Fruit fly (Drosophila melanogaster) whole organism, wandering third instar larva: ENCODE data around the gene Hpr1.

Source experiments
- Abd-B ChIP-seq: fragments of >200 bp; optimal IDR thresholded peaks from 2 replicates; lab custom pipeline; 2017; ENCODE audit warnings: missing biosample characterization, missing genetic modification characterization
- CG32264 ChIP-seq: fragments of 200-800 bp; sonication (Bioruptor generic); optimal IDR thresholded peaks from 2 replicates; lab custom pipeline; 2016; ENCODE audit warnings: missing biosample characterization, missing genetic modification characterization
- CG9705 ChIP-seq: fragments of 200-800 bp; sonication (Bioruptor generic); optimal IDR thresholded peaks from 2 replicates; lab custom pipeline; 2018; ENCODE audit warnings: missing biosample characterization, mild to moderate bottlenecking, missing genetic modification characterization
- CrebA ChIP-seq: fragments of 200-800 bp; sonication (Bioruptor generic); optimal IDR thresholded peaks from 2 replicates; lab custom pipeline; 2016; ENCODE audit warnings: missing biosample characterization, mild to moderate bottlenecking, missing genetic modification characterization, borderline replicate concordance
- Dfd ChIP-seq: fragments of >200 bp; optimal IDR thresholded peaks from 2 replicates; lab custom pipeline; 2017; ENCODE audit warnings: missing biosample characterization, missing genetic modification characterization
- Dif ChIP-seq: fragments of 200-275, 200-300 bp; sonication (Bioruptor generic); optimal IDR thresholded peaks from 2 replicates; lab custom pipeline; 2018; ENCODE audit warnings: missing biosample characterization, missing genetic modification characterization; ENCODE audit not compliant: partially characterized antibody
- GATAd ChIP-seq: sonication (Bioruptor generic); optimal IDR thresholded peaks from 2 replicates; lab custom pipeline; 2016; ENCODE audit warnings: missing biosample characterization, missing genetic modification characterization
- HLH106 ChIP-seq: fragments of 200-800 bp; optimal IDR thresholded peaks from 3 replicates; lab custom pipeline; 2019; ENCODE audit warnings: missing biosample characterization, mild to moderate bottlenecking, missing genetic modification characterization, moderate library complexity
- Hnf4 ChIP-seq: fragments of 200-800 bp; sonication (Bioruptor generic); optimal IDR thresholded peaks from 2 replicates; lab custom pipeline; 2016; ENCODE audit warnings: missing biosample characterization, mild to moderate bottlenecking, missing genetic modification characterization
- Hr78 ChIP-seq: fragments of >200 bp; optimal IDR thresholded peaks from 2 replicates; lab custom pipeline; 2017; ENCODE audit warnings: missing biosample characterization, missing genetic modification characterization
- Hr83 ChIP-seq: fragments of 200-300 bp; sonication (Bioruptor generic); optimal IDR thresholded peaks from 2 replicates; lab custom pipeline; 2016; ENCODE audit warnings: missing biosample characterization, mild to moderate bottlenecking, missing genetic modification characterization, moderate library complexity; ENCODE audit not compliant: poor library complexity, severe bottlenecking
- Jra ChIP-seq: sonication (Bioruptor generic); optimal IDR thresholded peaks from 2 replicates; lab custom pipeline; 2016; ENCODE audit warnings: missing biosample characterization, missing genetic modification characterization
- Mio ChIP-seq: sonication (Bioruptor generic); optimal IDR thresholded peaks from 2 replicates; lab custom pipeline; 2016; ENCODE audit warnings: missing biosample characterization, missing genetic modification characterization
- Myc ChIP-seq: fragments of >200 bp; optimal IDR thresholded peaks from 2 replicates; lab custom pipeline; 2017
- N ChIP-seq: fragments of >200 bp; optimal IDR thresholded peaks from 2 replicates; lab custom pipeline; 2018; ENCODE audit warnings: missing biosample characterization, missing external identifiers, missing genetic modification characterization
- OdsH ChIP-seq: fragments of 200-800 bp; sonication (Bioruptor generic); optimal IDR thresholded peaks from 2 replicates; lab custom pipeline; 2016; ENCODE audit warnings: missing biosample characterization, mild to moderate bottlenecking, missing genetic modification characterization
- Rel ChIP-seq, 2 experiments: fragments of 200-800 bp; sonication (Bioruptor generic) in 1 of 2; optimal IDR thresholded peaks; 2 replicates in 1 of 2; 3 replicates in 1 of 2; lab custom pipeline; 2016 to 2019; ENCODE audit warnings: mild to moderate bottlenecking in 2 of 2, missing biosample characterization in 2 of 2, missing genetic modification characterization in 2 of 2, moderate library complexity in 1 of 2
- Sp1 ChIP-seq: fragments of 200-800 bp; sonication (Bioruptor generic); optimal IDR thresholded peaks from 3 replicates; lab custom pipeline; 2019; ENCODE audit warnings: missing biosample characterization, mild to moderate bottlenecking, missing genetic modification characterization, moderate library complexity
- Vsx2 ChIP-seq: fragments of 200-300, 225-300 bp; sonication (Bioruptor generic); optimal IDR thresholded peaks from 2 replicates; lab custom pipeline; 2018; ENCODE audit warnings: missing biosample characterization, missing genetic modification characterization; ENCODE audit not compliant: partially characterized antibody
- br ChIP-seq: fragments of 200-800 bp; sonication (Bioruptor generic); optimal IDR thresholded peaks from 2 replicates; lab custom pipeline; 2016; ENCODE audit warnings: missing biosample characterization, missing genetic modification characterization
- brk ChIP-seq: fragments of 200-800 bp; sonication (Bioruptor generic); optimal IDR thresholded peaks from 2 replicates; lab custom pipeline; 2016; ENCODE audit warnings: missing biosample characterization, mild to moderate bottlenecking, missing genetic modification characterization
- dl ChIP-seq, 2 experiments: fragments of 175-275, 200-275 bp in 1 of 2; fragments of 200-275 bp in 1 of 2; sonication (Bioruptor generic); optimal IDR thresholded peaks; lab custom pipeline; 2018; ENCODE audit warnings: mild to moderate bottlenecking in 2 of 2, missing biosample characterization in 2 of 2, missing genetic modification characterization in 2 of 2, moderate library complexity in 2 of 2; ENCODE audit not compliant: partially characterized antibody in 2 of 2, insufficient read depth in 1 of 2
- dmrt93B ChIP-seq: fragments of 200-800 bp; sonication (Bioruptor generic); optimal IDR thresholded peaks from 2 replicates; lab custom pipeline; 2018; ENCODE audit warnings: missing biosample characterization, mild to moderate bottlenecking, missing genetic modification characterization
- dsf ChIP-seq: sonication (Bioruptor generic); optimal IDR thresholded peaks from 2 replicates; lab custom pipeline; 2016; ENCODE audit warnings: missing biosample characterization, missing genetic modification characterization, borderline replicate concordance
- ey ChIP-seq: fragments of 200-800 bp; sonication (Bioruptor generic); optimal IDR thresholded peaks from 2 replicates; lab custom pipeline; 2016; ENCODE audit warnings: missing biosample characterization, missing genetic modification characterization
- foxo ChIP-seq, 2 experiments: fragments of 200-800 bp; sonication (Bioruptor generic); optimal IDR thresholded peaks; 2 replicates in 1 of 2; 3 replicates in 1 of 2; lab custom pipeline; 2016 to 2017; ENCODE audit warnings: missing biosample characterization in 2 of 2, missing genetic modification characterization in 2 of 2
- fru ChIP-seq: fragments of 200-800 bp; sonication (Bioruptor generic); optimal IDR thresholded peaks from 3 replicates; lab custom pipeline; 2016; ENCODE audit warnings: missing biosample characterization, mild to moderate bottlenecking, missing genetic modification characterization
- h ChIP-seq: fragments of 200-800 bp; sonication (Bioruptor generic); optimal IDR thresholded peaks from 3 replicates; lab custom pipeline; 2016; ENCODE audit warnings: missing biosample characterization, mild to moderate bottlenecking, missing genetic modification characterization
- jim ChIP-seq: fragments of 175-275, 200-325 bp; sonication (Bioruptor generic); optimal IDR thresholded peaks from 2 replicates; lab custom pipeline; 2016; ENCODE audit warnings: missing biosample characterization, mild to moderate bottlenecking, missing genetic modification characterization
- lola ChIP-seq: fragments of >200 bp; optimal IDR thresholded peaks from 2 replicates; lab custom pipeline; 2017; ENCODE audit warnings: missing biosample characterization, missing genetic modification characterization
- pan ChIP-seq: fragments of >200 bp; optimal IDR thresholded peaks from 2 replicates; lab custom pipeline; 2017
- psq ChIP-seq: fragments of 200-800 bp; sonication (Bioruptor generic); optimal IDR thresholded peaks from 3 replicates; lab custom pipeline; 2017; ENCODE audit warnings: missing biosample characterization, mild to moderate bottlenecking, missing genetic modification characterization, moderate library complexity
- rgr ChIP-seq: fragments of 200-800 bp; sonication (Bioruptor generic); optimal IDR thresholded peaks from 3 replicates; lab custom pipeline; 2016; ENCODE audit warnings: missing biosample characterization, mild to moderate bottlenecking, missing genetic modification characterization
- sage ChIP-seq: fragments of 200-800 bp; sonication (Bioruptor generic); optimal IDR thresholded peaks from 2 replicates; lab custom pipeline; 2016; ENCODE audit warnings: missing biosample characterization, mild to moderate bottlenecking, missing genetic modification characterization
- sv ChIP-seq: fragments of 200-800 bp; sonication (Bioruptor generic); optimal IDR thresholded peaks from 3 replicates; lab custom pipeline; 2016; ENCODE audit warnings: missing biosample characterization, missing genetic modification characterization
- tai ChIP-seq: sonication (Bioruptor generic); optimal IDR thresholded peaks from 2 replicates; lab custom pipeline; 2016; ENCODE audit warnings: missing biosample characterization, missing genetic modification characterization
- usp ChIP-seq: fragments of >200 bp; optimal IDR thresholded peaks from 2 replicates; lab custom pipeline; 2017; ENCODE audit warnings: missing biosample characterization, missing genetic modification characterization
- woc ChIP-seq: sonication (Bioruptor generic); optimal IDR thresholded peaks from 2 replicates; lab custom pipeline; 2016; ENCODE audit warnings: missing biosample characterization, mild to moderate bottlenecking, missing genetic modification characterization

Hpr1 gene

DNA sequence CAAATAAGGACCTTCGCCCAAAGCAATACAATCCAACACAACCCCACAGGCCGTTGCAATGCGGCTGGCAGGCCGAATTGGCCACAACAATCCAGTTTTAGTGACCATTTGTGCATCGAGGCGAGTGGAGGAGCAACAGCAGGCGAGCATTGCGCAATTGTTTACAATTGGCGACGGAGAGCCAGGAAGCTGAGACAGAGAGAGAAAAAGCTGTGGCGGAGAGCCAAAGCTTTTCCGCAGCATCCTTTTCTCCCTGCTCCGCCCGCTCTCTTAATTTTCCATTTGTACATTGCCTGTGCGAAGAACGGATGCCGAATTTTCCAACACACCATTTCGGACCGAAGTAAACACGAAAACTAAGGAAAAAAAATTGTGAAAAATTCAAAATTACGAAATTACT, 39.8 kb downstream of the Hpr1 start, which contains the start of gene kat-60L1:
Gene kat-60L1 (plus strand): TSS at position 301 of the 400 bp plus-strand sequence.
- no peak for TF ChIP-seq Mio (GFP tag; lab: Kevin White, UChicago)
- no peak for TF ChIP-seq Sp1 (GFP tag; lab: Kevin White, UChicago)
- TF ChIP-seq OdsH (GFP tag; lab: Kevin White, UChicago): no peak
- TF ChIP-seq Dfd (GFP tag; lab: Kevin White, UChicago): no peak
- no peak for TF ChIP-seq Dif (GFP tag; lab: Kevin White, UChicago)
- no peak for TF ChIP-seq Rel (GFP tag; optimal IDR thresholded peaks at IDR 0.05; lab: Kevin White, UChicago)
- TF ChIP-seq Rel (tag; optimal IDR thresholded peaks at IDR 0.05; lab: Kevin White, UChicago): no peak
- no peak for TF ChIP-seq foxo (GFP tag; optimal IDR thresholded peaks at IDR 0.05; lab: Kevin White, UChicago)
- TF ChIP-seq CG32264 (GFP tag; lab: Kevin White, UChicago): no peak
- no peak for TF ChIP-seq psq
- no peak for TF ChIP-seq ey (GFP tag; lab: Kevin White, UChicago)
- TF ChIP-seq Hnf4 (GFP tag; lab: Kevin White, UChicago): no peak
- TF ChIP-seq dsf (GFP tag; lab: Kevin White, UChicago): no peak
- no peak for TF ChIP-seq tai (GFP tag; lab: Kevin White, UChicago)
- no peak for TF ChIP-seq sv (GFP tag; lab: Kevin White, UChicago)
- no peak for TF ChIP-seq Vsx2 (GFP tag; lab: Kevin White, UChicago)
- TF ChIP-seq pan (lab: Kevin White, UChicago): no peak
- no peak for TF ChIP-seq HLH106
- no peak for TF ChIP-seq fru (GFP tag; lab: Kevin White, UChicago)

DNA sequence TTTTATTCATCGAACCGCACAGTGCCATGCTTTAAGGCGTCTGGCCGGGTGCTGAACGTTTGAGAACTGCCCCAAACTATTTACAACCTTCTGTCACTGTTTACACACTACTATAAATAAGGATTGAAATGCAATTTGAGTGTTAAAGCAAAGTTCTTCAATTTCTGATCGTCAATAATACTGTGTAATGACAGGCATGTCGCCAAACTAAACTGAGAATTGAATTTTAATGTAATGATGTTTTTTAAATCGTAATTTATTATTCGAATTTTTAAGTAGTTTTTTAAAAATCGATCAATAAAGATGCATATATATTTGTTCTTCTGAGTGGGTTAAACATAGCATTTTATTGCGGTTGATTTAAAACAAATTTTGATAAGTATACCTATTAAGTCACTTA, 40.3 kb downstream of the Hpr1 start, which contains the start of gene CG2082:
Gene CG2082 (minus strand): TSS at position 101 of the 400 bp plus-strand sequence.
- no peak for TF ChIP-seq usp (GFP tag; lab: Kevin White, UChicago)
- TF ChIP-seq dmrt93B: no peak

DNA sequence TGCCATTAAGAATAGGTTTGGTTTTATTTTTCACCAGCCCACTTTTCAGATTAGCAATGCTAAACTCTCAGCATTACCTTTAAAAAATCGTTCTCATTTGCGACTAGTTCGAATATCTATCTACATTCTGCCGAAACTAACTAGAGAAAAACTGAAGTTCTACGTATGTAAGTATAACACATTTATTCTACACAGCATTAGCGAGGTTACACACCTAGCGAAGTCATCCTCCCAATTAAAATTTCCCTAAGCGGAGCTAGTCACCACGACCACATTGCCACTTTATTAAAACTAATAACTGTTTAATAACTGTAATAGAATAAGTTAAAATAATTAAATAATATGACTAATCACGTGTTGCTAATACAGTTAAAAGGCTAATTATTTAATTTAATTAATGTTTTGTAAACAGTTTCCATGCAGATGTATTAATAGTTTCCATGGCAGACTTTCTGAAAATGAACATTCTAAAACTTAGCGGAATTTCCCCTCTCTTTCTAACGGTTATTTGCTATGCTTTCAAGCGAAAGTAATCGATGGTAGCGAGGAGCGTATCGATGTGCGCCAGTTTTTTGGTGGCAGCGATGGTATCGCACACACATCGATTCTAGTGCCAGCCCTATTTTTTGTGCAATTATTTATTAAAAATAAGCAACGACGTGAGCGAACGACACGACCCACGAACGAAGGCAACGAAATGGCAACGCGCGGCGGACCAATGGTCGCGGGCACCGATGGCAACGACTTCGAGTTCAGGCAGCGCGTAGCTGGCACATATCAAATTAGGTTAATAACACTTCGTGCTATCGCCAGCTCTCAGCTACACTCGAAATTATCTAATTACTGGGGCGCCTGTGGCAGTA, 42.3 kb downstream of the Hpr1 start, which contains the start of gene jagn:
Gene jagn (plus strand): TSS at position 585 of the 863 bp plus-strand sequence.
- TF ChIP-seq Hnf4 (GFP tag; lab: Kevin White, UChicago): no peak
- peak; percentile 68 for TF ChIP-seq GATAd (GFP tag; lab: Kevin White, UChicago)
- peak; percentile 80 for TF ChIP-seq jim (GFP tag; lab: Kevin White, UChicago)
- TF ChIP-seq dmrt93B: peak; percentile 49
- no peak for TF ChIP-seq dl (GFP tag; optimal IDR thresholded peaks at IDR 0.05; lab: Kevin White, UChicago; ENCODE audit: insufficient read depth in 1 of 2, partially characterized antibody in 2 of 2)
- peak; percentile 63 for TF ChIP-seq dsf (GFP tag; lab: Kevin White, UChicago)
- no peak for TF ChIP-seq lola (GFP tag; lab: Kevin White, UChicago)
- TF ChIP-seq h (GFP tag; lab: Kevin White, UChicago): peak; percentile 63
- no peak for TF ChIP-seq Vsx2 (GFP tag; lab: Kevin White, UChicago)
- peak; percentile 26 for TF ChIP-seq CG32264 (GFP tag; lab: Kevin White, UChicago)
- peak; percentile 95 for TF ChIP-seq Hr83 (GFP tag; lab: Kevin White, UChicago)
- no peak for TF ChIP-seq Hr78 (GFP tag; lab: Kevin White, UChicago)
- TF ChIP-seq Jra: peak; percentile 68
- no peak for TF ChIP-seq Dif (GFP tag; lab: Kevin White, UChicago)
- peak; percentile 52 for TF ChIP-seq sv (GFP tag; lab: Kevin White, UChicago)
- peak; percentile 31 for TF ChIP-seq CG9705
- peak; percentile 50 for TF ChIP-seq psq
- TF ChIP-seq fru (GFP tag; lab: Kevin White, UChicago): peak; percentile 43
- TF ChIP-seq Sp1 (GFP tag; lab: Kevin White, UChicago): peak; percentile 9
- TF ChIP-seq Abd-B (GFP tag; lab: Kevin White, UChicago): no peak
- peak in 1 of 2 experiments; percentile 56 for TF ChIP-seq foxo (GFP tag; optimal IDR thresholded peaks at IDR 0.05; lab: Kevin White, UChicago)
- TF ChIP-seq usp (GFP tag; lab: Kevin White, UChicago): no peak
- peak; percentile 75 for TF ChIP-seq rgr (GFP tag; lab: Kevin White, UChicago)
- TF ChIP-seq sage: peak; percentile 57
- TF ChIP-seq OdsH (GFP tag; lab: Kevin White, UChicago): peak; percentile 47
- TF ChIP-seq Dfd (GFP tag; lab: Kevin White, UChicago): no peak
- peak; percentile 55 for TF ChIP-seq br (GFP tag; lab: Kevin White, UChicago)
- TF ChIP-seq CrebA (GFP tag; lab: Kevin White, UChicago): no peak
- peak; percentile 51 for TF ChIP-seq ey (GFP tag; lab: Kevin White, UChicago)
- no peak for TF ChIP-seq pan (lab: Kevin White, UChicago)
- peak; percentile 41 for TF ChIP-seq HLH106
- TF ChIP-seq Mio (GFP tag; lab: Kevin White, UChicago): peak; percentile 29
- no peak for TF ChIP-seq tai (GFP tag; lab: Kevin White, UChicago)
- no peak for TF ChIP-seq N (GFP tag; lab: Kevin White, UChicago)
- peak; percentile 85 for TF ChIP-seq Myc (lab: Kevin White, UChicago)
- no peak for TF ChIP-seq woc (GFP tag; lab: Kevin White, UChicago)
- no peak for TF ChIP-seq brk (GFP tag; lab: Kevin White, UChicago)
- TF ChIP-seq Rel (GFP tag; optimal IDR thresholded peaks at IDR 0.05; lab: Kevin White, UChicago): no peak
- TF ChIP-seq Rel (tag; optimal IDR thresholded peaks at IDR 0.05; lab: Kevin White, UChicago): peak; percentile 63
